1 worm cellular context compared by ENCODE assay signal in genomic region chrIII:6374947-6375415, ce11.
TF ChIP-seq lines count a peak whose summit lies in the region.

TSS of gene rps-13 (minus strand) at chrIII:6374997.
TSS of gene nfx-1 (plus strand) at chrIII:6375379.

TF ChIP-seq in whole organism, L1 larva, 84 proteins besides CTCF, POLR2A, EP300 and RAD21 (continued from another document):
- no peak for TF ChIP-seq C34B4.2 (tag; optimal IDR thresholded peaks at IDR 0.05; lab: Kevin White, UChicago)
- no peak for TF ChIP-seq sptf-1 (tag; optimal IDR thresholded peaks at IDR 0.05; lab: Kevin White, UChicago)
- no peak for TF ChIP-seq C16A3.4 (tag; optimal IDR thresholded peaks at IDR 0.05; lab: Kevin White, UChicago)
- peak; percentile 65 for TF ChIP-seq lir-3 (tag; optimal IDR thresholded peaks at IDR 0.05; lab: Kevin White, UChicago; ENCODE audit: poor library complexity)
- TF ChIP-seq lin-14 (GFP tag; optimal IDR thresholded peaks at IDR 0.05; lab: Kevin White, UChicago), result peak; percentile 75
- TF ChIP-seq mab-9 (GFP tag; IDR thresholded peaks at IDR 0.05; lab: Robert Waterston, UW), result no peak
- peak; percentile 86 for TF ChIP-seq rnt-1 (tag; optimal IDR thresholded peaks at IDR 0.05; lab: Kevin White, UChicago)
- no peak for TF ChIP-seq aha-1 (tag; optimal IDR thresholded peaks at IDR 0.05; lab: Kevin White, UChicago)
- peak; percentile 70 for TF ChIP-seq swsn-7 (tag; optimal IDR thresholded peaks at IDR 0.05; lab: Kevin White, UChicago)
- peak; percentile 55 for TF ChIP-seq lin-15B (tag; optimal IDR thresholded peaks at IDR 0.05; lab: Kevin White, UChicago)
- TF ChIP-seq pqm-1 (tag; optimal IDR thresholded peaks at IDR 0.05; lab: Kevin White, UChicago), result peak; percentile 6
- TF ChIP-seq zip-4 (GFP tag; optimal IDR thresholded peaks at IDR 0.05; lab: Kevin White, UChicago), result no peak
- TF ChIP-seq mdl-1 (tag; optimal IDR thresholded peaks at IDR 0.05; lab: Kevin White, UChicago), result peak in 1 of 2 experiments; percentile 85
- TF ChIP-seq hlh-17 (GFP tag; optimal IDR thresholded peaks at IDR 0.05; lab: Kevin White, UChicago; ENCODE audit: borderline replicate concordance), result no peak
- TF ChIP-seq skn-1 (tag; optimal IDR thresholded peaks at IDR 0.05; lab: Kevin White, UChicago), result peak; percentile 92
- peak; percentile 61 for TF ChIP-seq dsc-1 (tag; optimal IDR thresholded peaks at IDR 0.05; lab: Kevin White, UChicago)
- peak; percentile 33 for TF ChIP-seq egl-13 (tag; optimal IDR thresholded peaks at IDR 0.05; lab: Kevin White, UChicago)
- peak; percentile 13 for TF ChIP-seq C04F5.9 (tag; optimal IDR thresholded peaks at IDR 0.05; lab: Kevin White, UChicago)
- TF ChIP-seq nhr-20 (tag; optimal IDR thresholded peaks at IDR 0.05; lab: Kevin White, UChicago), result peak; percentile 86
- TF ChIP-seq ces-1 (GFP tag; optimal IDR thresholded peaks at IDR 0.05; lab: Kevin White, UChicago), result no peak
- peak; percentile 71 for TF ChIP-seq xbp-1 (tag; optimal IDR thresholded peaks at IDR 0.05; lab: Kevin White, UChicago)
- TF ChIP-seq unc-130 (tag; optimal IDR thresholded peaks at IDR 0.05; lab: Kevin White, UChicago), result peak; percentile 94
- peak; percentile 66 to 90 (median 79) for TF ChIP-seq ceh-82 (tag; optimal IDR thresholded peaks at IDR 0.05; lab: Kevin White, UChicago)
